Worm (Caenorhabditis elegans) whole organism, young adult: ENCODE data around the gene sulp-5.

Experiments used
- attf-6 ChIP-seq: fragments of 200-800 bp; sonication (Bioruptor generic); IDR thresholded peaks from 2 replicates; pipeline ENCODE4 v1.3.6; 2022; ENCODE audit warnings: missing genetic modification reagents, missing genetic modification characterization, missing compliant biosample characterization
- fkh-3 ChIP-seq: sonication (generic microtip); optimal IDR thresholded peaks from 2 replicates; lab custom pipeline; 2016; ENCODE audit warnings: mild to moderate bottlenecking, missing genetic modification characterization, missing compliant biosample characterization
- hmg-1.2 ChIP-seq: fragments of 200-800 bp; sonication (Bioruptor generic); IDR thresholded peaks from 2 replicates; pipeline ENCODE4 v1.3.6; 2022; ENCODE audit warnings: missing genetic modification reagents, missing genetic modification characterization, missing compliant biosample characterization
- lin-35 ChIP-seq, 3 experiments: fragments of 150-350 bp in 2 of 3; sonication (generic microtip) in 1 of 3; optimal IDR thresholded peaks; 2 replicates each; lab custom pipeline; 2014 to 2018; ENCODE audit warnings: missing biosample characterization in 3 of 3, missing genetic modification characterization in 3 of 3, missing genetic modification reagents in 3 of 3
- unc-130 ChIP-seq: sonication (generic microtip); optimal IDR thresholded peaks from 2 replicates; lab custom pipeline; 2016; ENCODE audit warnings: missing genetic modification reagents, missing genetic modification characterization, missing compliant biosample characterization
- unc-62 ChIP-seq: fragments of 150-350 bp; optimal IDR thresholded peaks from 2 replicates; lab custom pipeline; 2014; ENCODE audit warnings: missing biosample characterization, missing genetic modification reagents, missing genetic modification characterization

DNA sequence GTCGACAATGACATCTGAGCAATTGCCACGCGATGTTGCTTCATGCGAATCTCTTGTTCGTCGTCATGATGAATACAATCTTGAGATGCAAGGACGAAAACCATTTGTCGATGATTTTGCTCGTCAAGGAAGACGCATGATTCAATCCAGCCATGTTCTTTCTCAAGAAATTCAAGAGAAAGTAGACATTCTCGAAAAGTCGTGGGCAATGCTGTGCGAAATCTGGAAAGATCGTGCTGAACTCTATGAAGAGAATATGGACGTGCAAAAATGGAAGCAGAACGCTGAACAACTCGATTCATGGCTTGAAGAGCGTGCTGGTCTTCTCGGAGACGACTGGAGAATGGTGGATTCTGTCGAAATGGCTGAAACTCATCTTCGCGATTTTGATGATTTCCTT is 33.5 kb downstream of the sulp-5 start:
- TF ChIP-seq fkh-3 (tag; lab: Kevin White, UChicago) (no peak), unc-62 (no peak), unc-130 (GFP tag; lab: Kevin White, UChicago) (no peak), attf-6 (GFP tag; lab: Robert Waterston, UW) (no peak), lin-35 (GFP tag; optimal IDR thresholded peaks at IDR 0.05; lab: Kevin White, UChicago) (no peak), hmg-1.2 (GFP tag; lab: Robert Waterston, UW) (no peak)
